Worm (Caenorhabditis elegans): Measurements from ENCODE around the gene sma-2.

ce11 chrIII:8775953-8776352 is 26.5 kb downstream of the sma-2 start, which contains the start of gene snap-29:
- TF ChIP-seq ceh-13 (GFP tag; optimal IDR thresholded peaks at IDR 0.05): no peak
- TF ChIP-seq hmbx-1 (tag; optimal IDR thresholded peaks at IDR 0.05): no peak
- no peak for TF ChIP-seq ceh-36 (tag; optimal IDR thresholded peaks at IDR 0.05)
- TF ChIP-seq F13C5.2 (tag; optimal IDR thresholded peaks at IDR 0.05): no peak
- no peak for TF ChIP-seq ama-1 (optimal IDR thresholded peaks at IDR 0.05)
- no peak for TF ChIP-seq pes-1 (GFP tag; IDR thresholded peaks at IDR 0.05)
- no peak for TF ChIP-seq tbx-11 (GFP tag; IDR thresholded peaks at IDR 0.05)
- TF ChIP-seq sea-1 (GFP tag; conservative IDR thresholded peaks at IDR 0.05): no peak
- TF ChIP-seq B0310.2 (tag; optimal IDR thresholded peaks at IDR 0.05): no peak
- TF ChIP-seq flt-1 (GFP tag; IDR thresholded peaks at IDR 0.05): no peak
- no peak for TF ChIP-seq ets-7 (tag; optimal IDR thresholded peaks at IDR 0.05)
- TF ChIP-seq hnd-1 (tag; optimal IDR thresholded peaks at IDR 0.05): no peak
- no peak for TF ChIP-seq tra-4 (tag; optimal IDR thresholded peaks at IDR 0.05)
